Worm (Caenorhabditis elegans) whole organism, mixed stage, embryonic: ENCODE data around the gene sru-38.

ENCODE experiments used
- blmp-1 ChIP-seq: fragments of 150-350 bp; optimal IDR thresholded peaks from 2 replicates; lab custom pipeline; 2014; ENCODE audit warnings: missing biosample characterization, missing genetic modification characterization
- cnd-1 ChIP-seq: fragments of 200-800 bp; sonication (Bioruptor generic); optimal IDR thresholded peaks from 2 replicates; lab custom pipeline; 2018; ENCODE audit warnings: mild to moderate bottlenecking, missing genetic modification characterization, missing compliant biosample characterization
- nhr-76 ChIP-seq: sonication (generic microtip); optimal IDR thresholded peaks from 2 replicates; lab custom pipeline; 2017; ENCODE audit warnings: missing biosample characterization, missing genetic modification characterization
- snpc-4 ChIP-seq: fragments of 150-350 bp; optimal IDR thresholded peaks from 2 replicates; lab custom pipeline; 2014; ENCODE audit warnings: missing biosample characterization, missing genetic modification characterization
- unc-62 ChIP-seq: fragments of 150-350 bp; optimal IDR thresholded peaks from 2 replicates; lab custom pipeline; 2014; ENCODE audit warnings: missing biosample characterization, missing genetic modification reagents, missing genetic modification characterization

DNA sequence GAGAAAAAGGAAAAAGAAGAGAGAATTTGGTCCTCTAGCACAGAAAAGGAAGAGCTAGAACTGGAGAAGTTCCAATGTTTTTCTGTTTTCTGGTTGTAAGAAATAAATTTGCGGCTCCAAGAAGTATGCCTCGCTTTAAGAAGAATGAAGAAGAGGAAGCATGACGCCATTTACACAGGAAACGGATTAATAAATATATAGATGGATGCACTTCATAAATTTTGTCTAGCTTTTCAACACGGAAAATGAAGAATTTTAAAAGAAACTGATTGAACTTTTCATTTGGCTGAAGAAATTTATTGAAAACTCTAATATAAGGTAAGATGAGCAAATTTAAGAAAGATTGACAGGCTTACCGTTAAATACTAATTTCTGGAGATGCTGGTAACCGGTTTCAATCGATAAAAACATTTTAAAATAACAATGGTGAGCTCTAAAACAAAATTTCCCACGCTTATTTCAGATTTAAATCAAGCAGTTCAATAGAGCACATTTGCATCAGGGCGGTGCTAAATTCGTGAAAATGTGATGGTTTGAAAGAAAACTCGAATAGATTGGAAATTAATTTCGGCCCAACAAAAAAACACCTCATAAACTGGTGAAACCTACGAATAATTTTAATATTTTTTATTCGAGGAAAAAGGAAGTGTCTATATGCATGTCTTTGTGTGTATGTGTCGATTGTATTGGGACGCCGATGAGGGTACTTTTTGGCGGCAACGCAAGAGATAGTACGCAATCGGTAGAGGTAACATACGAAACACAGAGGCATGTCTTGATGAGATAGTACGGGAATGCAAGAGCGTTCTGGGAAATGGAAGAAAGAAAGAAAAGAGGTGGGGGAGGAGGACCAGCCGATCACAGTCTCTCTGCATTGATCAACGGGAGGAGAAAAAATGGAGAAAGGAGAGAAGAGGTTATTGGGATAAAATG is 20.3 kb upstream of the sru-38 start:
- TF ChIP-seq nhr-76 (tag; lab: Kevin White, UChicago) (no peak), cnd-1 (no peak), unc-62 (GFP tag; lab: Kevin White, UChicago) (no peak), snpc-4 (no peak), blmp-1 (tag; lab: Kevin White, UChicago) (no peak)
